Fruit fly (Drosophila melanogaster): ENCODE data around the gene tow.

dm6 chr3L:6947188-6947971 lies 4.7 kb downstream of the tow start:
- TF ChIP-seq CG8301 (tag; optimal IDR thresholded peaks at IDR 0.05) (no peak), CG12605 (GFP tag; IDR thresholded peaks at IDR 0.05) (no peak), D1 (tag; optimal IDR thresholded peaks at IDR 0.05) (no peak), EcR (GFP tag; optimal IDR thresholded peaks at IDR 0.05) (no peak), gl (tag; optimal IDR thresholded peaks at IDR 0.05) (no peak)

Data from whole organism, pupa.